Worm (Caenorhabditis elegans): Measurements from ENCODE around the gene F21D9.1.

Gene F21D9.1

DNA sequence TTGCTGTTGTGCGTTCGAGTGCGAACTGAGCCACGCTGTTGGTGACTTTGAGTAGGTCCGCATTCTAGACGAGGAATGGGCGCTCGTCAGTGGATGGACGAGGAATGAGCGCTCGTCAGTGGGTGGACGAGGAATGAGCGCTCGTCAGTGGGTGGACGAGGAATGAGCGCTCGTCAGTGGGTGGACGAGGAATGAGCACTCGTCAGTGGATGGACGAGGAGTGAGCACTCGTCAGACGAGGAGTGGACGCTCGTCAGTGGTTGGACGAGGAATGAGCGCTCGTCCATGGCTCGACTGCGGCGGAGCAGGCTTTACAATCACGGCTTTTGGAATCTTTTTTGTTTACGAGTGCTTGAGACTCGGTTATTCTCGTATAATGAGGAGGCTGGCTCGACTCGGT is 14.2 kb downstream of the F21D9.1 start:
- TF ChIP-seq ceh-39 (tag; optimal IDR thresholded peaks at IDR 0.05): no peak
- no peak for TF ChIP-seq cnd-1 (tag; optimal IDR thresholded peaks at IDR 0.05)
- no peak for TF ChIP-seq lsy-2 (tag; optimal IDR thresholded peaks at IDR 0.05)
- no peak for TF ChIP-seq sptf-1 (tag; optimal IDR thresholded peaks at IDR 0.05)
- no peak for TF ChIP-seq blmp-1 (tag; optimal IDR thresholded peaks at IDR 0.05)
- no peak for TF ChIP-seq nhr-28 (tag; optimal IDR thresholded peaks at IDR 0.05)
- TF ChIP-seq ceh-83 (GFP tag; optimal IDR thresholded peaks at IDR 0.05): no peak
- no peak for TF ChIP-seq lin-13 (tag; optimal IDR thresholded peaks at IDR 0.05)
- no peak for TF ChIP-seq M03D4.4 (tag; optimal IDR thresholded peaks at IDR 0.05)
- TF ChIP-seq nhr-2 (tag; optimal IDR thresholded peaks at IDR 0.05): no peak
- no peak for TF ChIP-seq unc-39 (tag; optimal IDR thresholded peaks at IDR 0.05)
- no peak for TF ChIP-seq snpc-4 (tag; optimal IDR thresholded peaks at IDR 0.05)
- no peak for TF ChIP-seq flh-1 (GFP tag; optimal IDR thresholded peaks at IDR 0.05)
- no peak for TF ChIP-seq zip-8 (tag; optimal IDR thresholded peaks at IDR 0.05)
- no peak for TF ChIP-seq lin-32 (GFP tag; optimal IDR thresholded peaks at IDR 0.05)
- no peak for TF ChIP-seq mls-2 (tag; optimal IDR thresholded peaks at IDR 0.05)

ce11 chrV:19279888-19280287 is 15.6 kb downstream of the F21D9.1 start, which contains the start of gene F21D9.8:
TSS of gene F21D9.8 (minus strand) at chrV:19279988.
- TF ChIP-seq ham-2 (GFP tag; optimal IDR thresholded peaks at IDR 0.05) (no peak), elt-1 (tag; optimal IDR thresholded peaks at IDR 0.05; ENCODE audit: borderline replicate concordance, insufficient read depth) (no peak)

ce11 chrV:19282314-19282713 is 18.1 kb downstream of the F21D9.1 start, which contains the start of gene fbxb-117:
TSS of gene fbxb-117 (plus strand) at chrV:19282614.
- no peak for TF ChIP-seq nhr-237 (tag; optimal IDR thresholded peaks at IDR 0.05)
- TF ChIP-seq elt-3 (tag; optimal IDR thresholded peaks at IDR 0.05): no peak
- no peak for TF ChIP-seq nhr-28 (tag; optimal IDR thresholded peaks at IDR 0.05)
- TF ChIP-seq drap-1 (GFP tag; optimal IDR thresholded peaks at IDR 0.05): no peak
- TF ChIP-seq lsy-2 (tag; optimal IDR thresholded peaks at IDR 0.05): no peak
- no peak for TF ChIP-seq nhr-2 (tag; optimal IDR thresholded peaks at IDR 0.05)
- no peak for TF ChIP-seq blmp-1 (tag; optimal IDR thresholded peaks at IDR 0.05)
- TF ChIP-seq ztf-11 (tag; optimal IDR thresholded peaks at IDR 0.05): no peak
- TF ChIP-seq ceh-39 (tag; optimal IDR thresholded peaks at IDR 0.05): no peak
- no peak for TF ChIP-seq zip-8 (tag; optimal IDR thresholded peaks at IDR 0.05)
- no peak for TF ChIP-seq cnd-1 (tag; optimal IDR thresholded peaks at IDR 0.05)
- TF ChIP-seq snpc-4 (tag; optimal IDR thresholded peaks at IDR 0.05): no peak
- TF ChIP-seq pha-4 (tag; optimal IDR thresholded peaks at IDR 0.05): no peak
- no peak for TF ChIP-seq lin-13 (tag; optimal IDR thresholded peaks at IDR 0.05)

DNA sequence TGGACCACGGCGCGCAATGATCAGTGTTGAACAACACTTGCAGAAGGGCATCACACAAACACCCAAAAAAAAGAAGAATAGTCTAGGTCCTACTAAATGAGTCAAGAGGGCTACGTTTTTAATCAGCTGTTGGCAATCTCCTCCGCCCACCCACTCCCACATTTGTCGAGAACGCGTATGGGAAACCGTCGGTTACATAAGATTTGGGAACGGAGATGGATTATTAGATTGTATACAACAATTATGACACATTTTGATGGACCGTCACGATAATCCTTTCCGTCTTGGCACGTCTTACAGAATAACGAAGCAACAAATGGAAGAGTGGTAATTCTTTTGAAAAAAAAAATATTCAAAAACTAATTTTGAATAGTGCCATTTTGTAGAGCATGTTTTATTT is 21.7 kb downstream of the F21D9.1 start:
- no peak for TF ChIP-seq bed-3 (GFP tag; optimal IDR thresholded peaks at IDR 0.05)
- no peak for TF ChIP-seq cnd-1 (tag; optimal IDR thresholded peaks at IDR 0.05)
- no peak for TF ChIP-seq pha-4 (tag; optimal IDR thresholded peaks at IDR 0.05)
- peak; percentile 91 for TF ChIP-seq elt-1 (tag; optimal IDR thresholded peaks at IDR 0.05; ENCODE audit: borderline replicate concordance, insufficient read depth)
- TF ChIP-seq lin-32 (GFP tag; optimal IDR thresholded peaks at IDR 0.05): no peak
- TF ChIP-seq nhr-2 (tag; optimal IDR thresholded peaks at IDR 0.05): peak; percentile 1
- no peak for TF ChIP-seq drap-1 (GFP tag; optimal IDR thresholded peaks at IDR 0.05)
- no peak for TF ChIP-seq lin-13 (tag; optimal IDR thresholded peaks at IDR 0.05)
- TF ChIP-seq blmp-1 (tag; optimal IDR thresholded peaks at IDR 0.05): no peak

- TF ChIP-seq ztf-11 (tag; optimal IDR thresholded peaks at IDR 0.05) (no peak), unc-39 (tag; optimal IDR thresholded peaks at IDR 0.05) (no peak), elt-1 (tag; optimal IDR thresholded peaks at IDR 0.05; ENCODE audit: borderline replicate concordance, insufficient read depth) (peak; percentile 69)
Observed at ce11 chrV:19288073-19288805, 24.0 kb downstream of the F21D9.1 start, which contains the start of the genes F55C9.3 and fbxb-57. TSS of gene F55C9.3 (minus strand) at chrV:19288173. TSS of gene fbxb-57 (plus strand) at chrV:19288755.

DNA sequence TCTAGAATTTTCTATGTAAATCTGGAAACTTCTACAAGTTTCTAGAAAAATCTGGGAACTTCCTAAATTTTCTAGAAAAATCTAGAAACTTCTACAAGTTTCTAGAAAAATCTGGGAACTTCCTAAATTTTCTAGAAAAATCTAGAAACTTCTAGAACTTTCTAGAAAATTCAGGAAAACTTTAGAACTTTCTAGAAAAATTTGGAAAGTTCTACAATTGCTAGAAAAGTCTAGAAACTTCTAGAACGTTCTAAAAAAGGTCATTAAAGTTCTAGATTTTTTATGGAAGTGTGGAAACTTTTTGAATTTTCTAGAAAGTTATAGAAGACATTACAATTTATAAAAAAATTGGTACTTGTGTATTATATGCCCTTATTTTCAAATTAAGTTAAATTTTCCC is 28.8 kb downstream of the F21D9.1 start, which contains the start of gene F55C9.5:
Gene F55C9.5 (minus strand): TSS at position 101 of the 400 bp plus-strand sequence.
- no peak for TF ChIP-seq lin-13 (tag; optimal IDR thresholded peaks at IDR 0.05)
- no peak for TF ChIP-seq blmp-1 (tag; optimal IDR thresholded peaks at IDR 0.05)
- no peak for TF ChIP-seq mep-1 (tag; optimal IDR thresholded peaks at IDR 0.05)
- no peak for TF ChIP-seq ces-1 (GFP tag; optimal IDR thresholded peaks at IDR 0.05)

Measured in whole organism, mixed stage, embryonic.